Fruit fly (Drosophila melanogaster) whole organism, wandering third instar larva: ENCODE data around the gene CG13384.

Experiments
- CrebA ChIP-seq: fragments of 200-800 bp; sonication (Bioruptor generic); optimal IDR thresholded peaks from 2 replicates; lab custom pipeline; 2016; ENCODE audit warnings: missing biosample characterization, mild to moderate bottlenecking, missing genetic modification characterization, borderline replicate concordance
- ey ChIP-seq: fragments of 200-800 bp; sonication (Bioruptor generic); optimal IDR thresholded peaks from 2 replicates; lab custom pipeline; 2016; ENCODE audit warnings: missing biosample characterization, missing genetic modification characterization
- fru ChIP-seq: fragments of 200-800 bp; sonication (Bioruptor generic); optimal IDR thresholded peaks from 3 replicates; lab custom pipeline; 2016; ENCODE audit warnings: missing biosample characterization, mild to moderate bottlenecking, missing genetic modification characterization
- woc ChIP-seq: sonication (Bioruptor generic); optimal IDR thresholded peaks from 2 replicates; lab custom pipeline; 2016; ENCODE audit warnings: missing biosample characterization, mild to moderate bottlenecking, missing genetic modification characterization

DNA sequence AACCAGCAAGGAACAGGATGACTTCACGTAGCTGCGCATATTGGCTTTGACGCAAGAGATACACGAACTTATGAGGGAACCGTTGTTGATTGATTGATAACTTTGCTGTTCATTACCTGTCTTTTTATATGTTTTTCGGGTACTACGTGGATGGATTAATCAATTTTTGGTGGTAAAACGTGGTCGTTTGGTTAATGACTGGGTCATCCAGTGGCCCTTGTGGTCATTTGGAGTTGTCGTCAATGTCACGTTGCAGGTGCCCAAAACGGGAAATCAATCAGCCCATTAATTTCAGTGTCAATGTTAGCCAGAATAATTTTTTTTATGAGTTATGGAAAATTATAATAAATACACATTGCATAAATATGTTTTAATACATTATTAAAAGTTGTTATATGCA lies 5.0 kb downstream of the CG13384 start, which contains the start of gene CG42819:
- no peak for TF ChIP-seq fru (GFP tag; lab: Kevin White, UChicago)
- TF ChIP-seq woc (GFP tag; lab: Kevin White, UChicago) = no peak
- TF ChIP-seq CrebA = no peak
- no peak for TF ChIP-seq ey
